Fruit fly (Drosophila melanogaster) whole organism, embryonic: ENCODE results near the gene RhoGDI.

ENCODE experiments used
- Abd-B ChIP-seq: fragments of 200-800 bp; sonication (Bioruptor generic); optimal IDR thresholded peaks from 2 replicates; lab custom pipeline; 2018; ENCODE audit warnings: missing biosample characterization, mild to moderate bottlenecking, missing genetic modification characterization, moderate library complexity
- Asciz ChIP-seq: fragments of 200-800 bp; sonication (Bioruptor generic); optimal IDR thresholded peaks from 2 replicates; lab custom pipeline; 2017; ENCODE audit warnings: missing biosample characterization, mild to moderate bottlenecking, missing genetic modification characterization, missing genetic modification reagents
- CG10209 ChIP-seq: fragments of 200-800 bp; sonication (Bioruptor generic); optimal IDR thresholded peaks from 3 replicates; lab custom pipeline; 2017; ENCODE audit warnings: missing biosample characterization, mild to moderate bottlenecking, missing genetic modification characterization, missing genetic modification reagents
- CG1024 ChIP-seq: fragments of 200-800 bp; sonication (Bioruptor generic); IDR thresholded peaks from 2 replicates; pipeline ENCODE4 v1.3.6; 2022; ENCODE audit warnings: missing biosample characterization, missing genetic modification characterization
- CG10979 ChIP-seq: fragments of 200-800 bp; sonication (Bioruptor generic); optimal IDR thresholded peaks from 2 replicates; lab custom pipeline; 2018; ENCODE audit warnings: missing biosample characterization, mild to moderate bottlenecking, missing genetic modification characterization, moderate library complexity
- CG12236 ChIP-seq: fragments of 200-800 bp; sonication (Bioruptor generic); optimal IDR thresholded peaks from 2 replicates; lab custom pipeline; 2016; ENCODE audit warnings: missing biosample characterization, missing genetic modification characterization
- CG12744 ChIP-seq: fragments of 200-800 bp; sonication (Bioruptor generic); optimal IDR thresholded peaks from 2 replicates; lab custom pipeline; 2016; ENCODE audit warnings: missing biosample characterization, missing genetic modification characterization
- CG17829 ChIP-seq: fragments of 200-800 bp; optimal IDR thresholded peaks from 2 replicates; lab custom pipeline; 2019; ENCODE audit warnings: missing biosample characterization, mild to moderate bottlenecking, missing genetic modification characterization, moderate library complexity
- CG18619 ChIP-seq: fragments of 200-800 bp; sonication (Bioruptor generic); optimal IDR thresholded peaks from 3 replicates; lab custom pipeline; 2017; ENCODE audit warnings: missing biosample characterization, mild to moderate bottlenecking, missing genetic modification characterization
- CG18764 ChIP-seq: fragments of 200-800 bp; sonication (Bioruptor generic); optimal IDR thresholded peaks from 3 replicates; lab custom pipeline; 2016; ENCODE audit warnings: missing biosample characterization, missing genetic modification characterization
- CG2202 ChIP-seq: fragments of 200-800 bp; sonication (Bioruptor generic); optimal IDR thresholded peaks from 2 replicates; lab custom pipeline; 2018; ENCODE audit warnings: missing biosample characterization, mild to moderate bottlenecking, missing genetic modification characterization
- CG3163 ChIP-seq: fragments of 200-800 bp; sonication (Bioruptor generic); optimal IDR thresholded peaks from 3 replicates; lab custom pipeline; 2016; ENCODE audit warnings: missing biosample characterization, missing genetic modification characterization
- CG3995 ChIP-seq: fragments of 200-800 bp; sonication (Bioruptor generic); optimal IDR thresholded peaks from 3 replicates; lab custom pipeline; 2016; ENCODE audit warnings: missing biosample characterization, missing genetic modification characterization
- CG4730 ChIP-seq: fragments of 200-800 bp; sonication (Bioruptor generic); IDR thresholded peaks from 2 replicates; pipeline ENCODE4 v1.3.6; 2022; ENCODE audit warnings: missing biosample characterization, missing genetic modification characterization
- CG7372 ChIP-seq: fragments of 200-800 bp; sonication (Bioruptor generic); IDR thresholded peaks from 2 replicates; pipeline ENCODE4 v1.3.6; 2022; ENCODE audit warnings: missing biosample characterization, missing genetic modification characterization
- CG7745 ChIP-seq: fragments of 200-800 bp; sonication (Bioruptor generic); optimal IDR thresholded peaks from 2 replicates; lab custom pipeline; 2018; ENCODE audit warnings: missing biosample characterization, mild to moderate bottlenecking, missing genetic modification characterization, moderate library complexity
- CG7839 ChIP-seq: fragments of 200-800 bp; sonication (Bioruptor generic); optimal IDR thresholded peaks from 3 replicates; lab custom pipeline; 2018; ENCODE audit warnings: missing biosample characterization, mild to moderate bottlenecking, missing genetic modification characterization, moderate library complexity
- CG7928 ChIP-seq: fragments of 200-800 bp; sonication (Bioruptor generic); optimal IDR thresholded peaks from 2 replicates; lab custom pipeline; 2017; ENCODE audit warnings: missing biosample characterization, mild to moderate bottlenecking, missing genetic modification characterization
- CG7963 ChIP-seq: fragments of 200-800 bp; sonication (Bioruptor generic); IDR thresholded peaks from 3 replicates; pipeline ENCODE4 v1.3.6; 2022; ENCODE audit warnings: missing biosample characterization, missing genetic modification characterization; ENCODE audit not compliant: partially characterized antibody
- CG9215 ChIP-seq: fragments of 200-800 bp; sonication (Bioruptor generic); IDR thresholded peaks from 2 replicates; pipeline ENCODE4 v1.3.6; 2022; ENCODE audit warnings: missing biosample characterization, missing genetic modification characterization
- Camta ChIP-seq: fragments of 200-800 bp; sonication (Bioruptor generic); optimal IDR thresholded peaks from 2 replicates; lab custom pipeline; 2016; ENCODE audit warnings: missing biosample characterization, missing genetic modification characterization
- Chrac-16 ChIP-seq: fragments of 200-800 bp; sonication (Bioruptor generic); optimal IDR thresholded peaks from 3 replicates; lab custom pipeline; 2016; ENCODE audit warnings: missing biosample characterization, missing genetic modification characterization
- D ChIP-seq, 2 experiments: fragments of 200-800 bp in 1 of 2; fragments of >200 bp in 1 of 2; sonication (Bioruptor generic) in 1 of 2; optimal IDR thresholded peaks; 2 replicates in 1 of 2; 3 replicates in 1 of 2; lab custom pipeline; 2017; ENCODE audit warnings: mild to moderate bottlenecking in 1 of 2, missing biosample characterization in 1 of 2, missing genetic modification characterization in 1 of 2, missing genetic modification reagents in 1 of 2
- Dfd ChIP-seq, 2 experiments: fragments of >200 bp; optimal IDR thresholded peaks; 2 replicates each; lab custom pipeline; 2017; ENCODE audit warnings: missing biosample characterization in 2 of 2, missing genetic modification characterization in 2 of 2
- Dip3 ChIP-seq: fragments of 200-800 bp; sonication (Bioruptor generic); optimal IDR thresholded peaks from 3 replicates; lab custom pipeline; 2016; ENCODE audit warnings: missing biosample characterization, missing genetic modification characterization
- Ets97D ChIP-seq: fragments of 200-800 bp; sonication (Bioruptor generic); optimal IDR thresholded peaks from 3 replicates; lab custom pipeline; 2016; ENCODE audit warnings: missing biosample characterization, missing genetic modification characterization
- GATAe ChIP-seq: fragments of 200-800 bp; sonication (Bioruptor generic); conservative IDR thresholded peaks from 2 replicates; pipeline ENCODE4 v1.3.6; 2022; ENCODE audit warnings: missing biosample characterization, missing genetic modification characterization
- H15 ChIP-seq: fragments of 200-800 bp; sonication (Bioruptor generic); IDR thresholded peaks from 3 replicates; pipeline ENCODE4 v1.3.6; 2022; ENCODE audit warnings: missing biosample characterization, missing genetic modification characterization
- HLHmδ ChIP-seq: fragments of 200-800 bp; sonication (Bioruptor generic); optimal IDR thresholded peaks from 2 replicates; lab custom pipeline; 2018; ENCODE audit warnings: missing biosample characterization, mild to moderate bottlenecking, missing genetic modification characterization, moderate library complexity
- Hand ChIP-seq: fragments of 200-800 bp; sonication (Bioruptor generic); optimal IDR thresholded peaks from 2 replicates; lab custom pipeline; 2017; ENCODE audit warnings: mild to moderate bottlenecking, missing biosample characterization, missing genetic modification reagents, missing genetic modification characterization
- Hmr ChIP-seq: fragments of 200-800 bp; sonication (Bioruptor generic); optimal IDR thresholded peaks from 3 replicates; lab custom pipeline; 2017; ENCODE audit warnings: mild to moderate bottlenecking, missing biosample characterization, missing genetic modification reagents, missing genetic modification characterization
- Nf-YC ChIP-seq: fragments of 200-800 bp; optimal IDR thresholded peaks from 3 replicates; lab custom pipeline; 2019; ENCODE audit warnings: missing biosample characterization, mild to moderate bottlenecking, missing genetic modification characterization, moderate library complexity
- Ptx1 ChIP-seq: fragments of 200-800 bp; sonication (Bioruptor generic); IDR thresholded peaks from 2 replicates; pipeline ENCODE4 v1.3.6; 2022; ENCODE audit warnings: missing biosample characterization, missing genetic modification characterization
- Ravus ChIP-seq: fragments of 200-800 bp; sonication (Bioruptor generic); IDR thresholded peaks from 2 replicates; pipeline ENCODE4 v1.3.6; 2022; ENCODE audit warnings: missing biosample characterization, missing genetic modification characterization
- Six4 ChIP-seq: fragments of 200-800 bp; sonication (Bioruptor generic); optimal IDR thresholded peaks from 2 replicates; lab custom pipeline; 2016; ENCODE audit warnings: missing biosample characterization, missing genetic modification characterization
- bab2 ChIP-seq: fragments of 200-800 bp; sonication (Bioruptor generic); optimal IDR thresholded peaks from 2 replicates; lab custom pipeline; 2016; ENCODE audit warnings: missing biosample characterization, missing genetic modification characterization
- bigmax ChIP-seq: fragments of 200-800 bp; sonication (Bioruptor generic); optimal IDR thresholded peaks from 2 replicates; lab custom pipeline; 2018; ENCODE audit warnings: missing biosample characterization, mild to moderate bottlenecking, missing genetic modification characterization
- dmrt11E ChIP-seq: fragments of 200-800 bp; sonication (Bioruptor generic); optimal IDR thresholded peaks from 3 replicates; lab custom pipeline; 2018; ENCODE audit warnings: missing biosample characterization, mild to moderate bottlenecking, missing genetic modification characterization, moderate library complexity
- eyg ChIP-seq: fragments of 200-800 bp; sonication (Bioruptor generic); optimal IDR thresholded peaks from 3 replicates; lab custom pipeline; 2016; ENCODE audit warnings: missing biosample characterization, missing genetic modification characterization
- gro ChIP-seq: fragments of 200-800 bp; sonication (Bioruptor generic); optimal IDR thresholded peaks from 2 replicates; lab custom pipeline; 2016; ENCODE audit warnings: missing biosample characterization, missing genetic modification characterization
- gsb-n ChIP-seq: fragments of 200-800 bp; sonication (Bioruptor generic); optimal IDR thresholded peaks from 3 replicates; lab custom pipeline; 2018; ENCODE audit warnings: missing biosample characterization, mild to moderate bottlenecking, missing genetic modification characterization
- hkb ChIP-seq, 2 experiments: fragments of 200-800 bp in 1 of 2; fragments of >200 bp in 1 of 2; sonication (Bioruptor generic) in 1 of 2; IDR thresholded peaks in 1 of 2; optimal IDR thresholded peaks in 1 of 2; 2 replicates each; pipeline versions ENCODE4 v1.3.6 to Lab custom; 2017 to 2022; ENCODE audit warnings: missing biosample characterization in 1 of 2, missing genetic modification characterization in 1 of 2
- knrl ChIP-seq: fragments of 200-800 bp; sonication (Bioruptor generic); IDR thresholded peaks from 3 replicates; pipeline ENCODE4 v1.3.6; 2022; ENCODE audit warnings: missing biosample characterization, missing genetic modification characterization; ENCODE audit not compliant: partially characterized antibody
- luna ChIP-seq: fragments of 200-800 bp; sonication (Bioruptor generic); optimal IDR thresholded peaks from 2 replicates; lab custom pipeline; 2016; ENCODE audit warnings: missing biosample characterization, missing genetic modification characterization
- nerfin-1 ChIP-seq: fragments of 200-800 bp; sonication (Bioruptor generic); optimal IDR thresholded peaks from 3 replicates; lab custom pipeline; 2019; ENCODE audit warnings: missing biosample characterization, mild to moderate bottlenecking, missing genetic modification characterization, moderate library complexity
- onecut ChIP-seq: fragments of 200-800 bp; sonication (Bioruptor generic); IDR thresholded peaks from 2 replicates; pipeline ENCODE4 v1.3.6; 2022; ENCODE audit warnings: missing biosample characterization, missing genetic modification characterization
- peb ChIP-seq: fragments of 200-800 bp; sonication (Bioruptor generic); IDR thresholded peaks from 2 replicates; pipeline ENCODE4 v1.3.6; 2022; ENCODE audit warnings: missing biosample characterization, missing genetic modification characterization
- rib ChIP-seq: fragments of 200-800 bp; sonication (Bioruptor generic); IDR thresholded peaks from 2 replicates; pipeline ENCODE4 v1.3.6; 2022; ENCODE audit warnings: missing biosample characterization, missing genetic modification characterization
- ssp ChIP-seq: fragments of 200-800 bp; sonication (Bioruptor generic); IDR thresholded peaks from 2 replicates; pipeline ENCODE4 v1.3.6; 2022; ENCODE audit warnings: missing biosample characterization, missing genetic modification characterization
- tap ChIP-seq: fragments of 200-800 bp; optimal IDR thresholded peaks from 3 replicates; lab custom pipeline; 2019; ENCODE audit warnings: missing biosample characterization, mild to moderate bottlenecking, missing genetic modification characterization, moderate library complexity
- twi ChIP-seq: fragments of 200-800 bp; optimal IDR thresholded peaks from 2 replicates; lab custom pipeline; 2019; ENCODE audit warnings: missing biosample characterization, mild to moderate bottlenecking, missing genetic modification characterization, moderate library complexity

RhoGDI gene

DNA sequence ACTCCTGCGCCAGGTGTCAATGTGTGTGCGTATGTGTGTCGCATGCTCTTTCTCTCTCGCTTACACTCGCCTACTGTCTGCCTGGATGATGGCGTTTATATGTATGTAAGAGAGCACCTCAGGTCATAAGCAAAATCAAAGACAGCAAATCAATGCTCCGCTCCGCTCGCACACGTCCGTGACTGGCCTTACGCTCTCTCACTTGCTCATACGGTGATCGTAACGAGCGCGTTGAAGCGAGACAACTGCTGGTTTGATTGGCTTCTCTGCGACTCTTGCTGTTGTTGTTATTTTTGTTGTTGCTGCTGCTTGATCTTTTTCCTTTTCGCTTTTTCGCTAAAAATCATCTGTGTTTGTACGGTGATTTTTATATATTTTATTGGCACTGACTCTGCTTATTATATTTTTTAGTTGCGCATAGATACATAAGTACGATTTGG is 33.0 kb upstream of the RhoGDI start (continued):
- no peak for TF ChIP-seq tap (tag; lab: Kevin White, UChicago)
- TF ChIP-seq GATAe (GFP tag; lab: Robert Waterston, UW) = no peak
- TF ChIP-seq CG18764 (GFP tag; lab: Kevin White, UChicago) = no peak
- TF ChIP-seq CG12744 (GFP tag; lab: Kevin White, UChicago) = no peak
- no peak for TF ChIP-seq Asciz
- no peak for TF ChIP-seq CG2202
- TF ChIP-seq Nf-YC = peak; percentile 95
- TF ChIP-seq CG17829 (tag; lab: Kevin White, UChicago) = no peak
- TF ChIP-seq Ets97D (GFP tag; lab: Kevin White, UChicago) = no peak
- TF ChIP-seq CG7839 = no peak
- no peak for TF ChIP-seq luna
- no peak for TF ChIP-seq bigmax
- TF ChIP-seq CG7372 (GFP tag; lab: Robert Waterston, UW) = no peak
- TF ChIP-seq CG3995 (GFP tag; lab: Kevin White, UChicago) = peak; percentile 63
- no peak for TF ChIP-seq CG4730 (GFP tag; lab: Robert Waterston, UW)
- TF ChIP-seq CG9215 = no peak
- TF ChIP-seq gro = no peak
- TF ChIP-seq onecut (GFP tag; lab: Robert Waterston, UW) = no peak
- TF ChIP-seq rib (GFP tag; lab: Robert Waterston, UW) = no peak; the same call in none of the 2 replicates
- TF ChIP-seq nerfin-1 (tag; lab: Kevin White, UChicago) = no peak
- peak; percentile 30 for TF ChIP-seq twi
- no peak for TF ChIP-seq Ptx1
- TF ChIP-seq CG7963 (GFP tag; lab: Robert Waterston, UW) = no peak
- TF ChIP-seq CG12236 = no peak
- TF ChIP-seq CG7745 (tag; lab: Kevin White, UChicago) = no peak
- no peak for TF ChIP-seq CG10979
- no peak for TF ChIP-seq ssp (GFP tag; lab: Robert Waterston, UW)
- no peak for TF ChIP-seq Ravus
- no peak for TF ChIP-seq Dfd (GFP tag; optimal IDR thresholded peaks at IDR 0.05; lab: Kevin White, UChicago)
- no peak for TF ChIP-seq CG10209
- TF ChIP-seq HLHmδ (GFP tag; lab: Kevin White, UChicago) = no peak
- TF ChIP-seq CG7928 (GFP tag; lab: Kevin White, UChicago) = no peak
- no peak for TF ChIP-seq Dip3 (GFP tag; lab: Kevin White, UChicago)
- no peak for TF ChIP-seq dmrt11E
- TF ChIP-seq CG1024 (GFP tag; lab: Robert Waterston, UW) = no peak
- no peak for TF ChIP-seq Chrac-16 (GFP tag; lab: Kevin White, UChicago)
- no peak for TF ChIP-seq hkb (optimal IDR thresholded peaks at IDR 0.05; lab: Kevin White, UChicago)
- TF ChIP-seq hkb (GFP tag; IDR thresholded peaks at IDR 0.05; lab: Robert Waterston, UW) = no peak
- no peak for TF ChIP-seq Camta (GFP tag; lab: Kevin White, UChicago)
- no peak for TF ChIP-seq peb (GFP tag; lab: Robert Waterston, UW)
- no peak for TF ChIP-seq H15
- TF ChIP-seq Abd-B (GFP tag; lab: Kevin White, UChicago) = no peak
- TF ChIP-seq D (optimal IDR thresholded peaks at IDR 0.05; lab: Kevin White, UChicago) = peak; percentile 52
- TF ChIP-seq D (GFP tag; optimal IDR thresholded peaks at IDR 0.05; lab: Kevin White, UChicago) = no peak
- TF ChIP-seq bab2 (GFP tag; lab: Kevin White, UChicago) = no peak
- no peak for TF ChIP-seq Hmr (GFP tag; lab: Kevin White, UChicago)
- peak; percentile 92 for TF ChIP-seq CG3163 (GFP tag; lab: Kevin White, UChicago)
- no peak for TF ChIP-seq Hand (GFP tag; lab: Kevin White, UChicago)
- TF ChIP-seq Six4 (GFP tag; lab: Kevin White, UChicago) = no peak
- no peak for TF ChIP-seq eyg (GFP tag; lab: Kevin White, UChicago)
- no peak for TF ChIP-seq gsb-n (tag; lab: Kevin White, UChicago)
- TF ChIP-seq CG18619 (GFP tag; lab: Kevin White, UChicago) = no peak
- no peak for TF ChIP-seq knrl (GFP tag; lab: Robert Waterston, UW)
